Worm (Caenorhabditis elegans): ENCODE data around the gene pcs-1.
"Not testable (repeated sequence)": the region's sequence is repeated elsewhere in the genome, so short reads cannot be mapped to it uniquely, and the experiment has no call there.

The pcs-1 gene

DNA sequence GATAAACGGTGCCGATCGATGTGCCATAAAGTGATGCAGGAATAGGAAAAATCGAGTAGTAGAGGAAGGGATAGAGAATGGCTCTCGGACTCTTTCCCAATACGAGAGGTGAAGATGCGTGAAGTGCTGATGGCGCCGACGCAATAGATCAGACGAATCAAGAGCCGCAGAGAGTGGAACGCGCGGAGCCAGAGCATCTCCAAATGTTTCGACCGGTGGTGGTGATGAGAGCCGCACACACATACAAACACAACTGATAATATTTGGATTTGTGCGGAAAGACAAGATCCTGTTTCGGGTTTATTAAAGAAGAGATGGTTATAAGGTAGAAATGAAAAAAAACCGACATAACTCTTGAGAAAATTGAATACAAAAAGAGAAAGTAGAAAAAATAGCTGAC is 13.4 kb downstream of the pcs-1 start, which contains the start of gene F54D5.15:
Gene F54D5.15, minus strand, starts transcription at position 101 of the 400 bp plus-strand sequence.
- TF ChIP-seq ces-1 (GFP tag; optimal IDR thresholded peaks at IDR 0.05) (no peak), sptf-1 (tag; optimal IDR thresholded peaks at IDR 0.05) (peak; percentile 60)

DNA sequence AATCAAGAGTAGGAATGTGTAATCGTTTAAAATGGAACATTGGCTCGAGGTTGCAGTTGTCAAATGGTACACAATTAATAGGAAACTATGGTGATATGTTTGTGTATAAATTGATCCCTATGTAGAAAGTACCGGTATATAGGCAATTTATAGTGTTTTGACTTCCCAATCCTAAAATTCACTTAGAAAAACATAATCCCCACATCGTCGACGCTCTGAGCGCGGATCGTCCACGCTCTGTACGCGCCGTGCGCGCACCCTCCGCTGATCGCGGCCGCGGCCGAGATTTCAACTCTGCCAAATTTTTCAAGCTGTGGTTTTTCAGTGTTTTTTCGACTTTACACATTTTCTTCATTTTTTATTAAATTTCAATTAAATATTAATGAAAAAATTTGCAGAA is 21.2 kb downstream of the pcs-1 start, which contains the start of gene F54D5.17:
Gene F54D5.17, plus strand, starts transcription at position 301 of the 400 bp plus-strand sequence.
- TF ChIP-seq hlh-1 (tag; optimal IDR thresholded peaks at IDR 0.05) = no peak
- TF ChIP-seq unc-120 (tag; optimal IDR thresholded peaks at IDR 0.05; ENCODE audit: poor library complexity, severe bottlenecking) = no peak
- no peak for TF ChIP-seq elt-1 (tag; optimal IDR thresholded peaks at IDR 0.05; ENCODE audit: borderline replicate concordance, insufficient read depth)
- no peak for TF ChIP-seq unc-39 (tag; optimal IDR thresholded peaks at IDR 0.05)
- TF ChIP-seq unc-62 (GFP tag; optimal IDR thresholded peaks at IDR 0.05) = no peak
- TF ChIP-seq nhr-12 (tag; optimal IDR thresholded peaks at IDR 0.05) = no peak
- TF ChIP-seq drap-1 (GFP tag; optimal IDR thresholded peaks at IDR 0.05) = no peak
- no peak for TF ChIP-seq zip-8 (tag; optimal IDR thresholded peaks at IDR 0.05)
- no peak for TF ChIP-seq mep-1 (tag; optimal IDR thresholded peaks at IDR 0.05)

DNA sequence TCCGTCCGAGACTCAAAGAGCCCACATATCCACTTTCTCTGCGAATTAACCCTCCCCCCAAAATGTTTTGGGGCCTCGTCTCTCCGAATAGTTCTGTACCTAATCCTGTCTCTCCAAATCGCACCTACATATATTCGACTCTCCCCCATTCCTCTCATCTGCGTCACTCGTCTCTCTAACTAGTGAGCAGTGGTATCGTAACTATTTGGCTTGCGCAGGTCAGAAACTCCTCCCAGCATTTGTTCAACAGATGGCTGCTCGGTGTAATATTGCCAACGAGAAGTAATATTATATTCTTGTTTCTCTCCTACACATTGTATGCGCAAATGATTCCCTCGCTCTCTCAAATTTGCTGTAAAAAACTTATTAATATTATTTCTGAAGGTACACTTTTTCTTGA is 21.9 kb downstream of the pcs-1 start, which contains the start of gene F54D5.24:
Gene F54D5.24, plus strand, starts transcription at position 316 of the 400 bp plus-strand sequence.
- no peak for TF ChIP-seq unc-62 (GFP tag; optimal IDR thresholded peaks at IDR 0.05)
- TF ChIP-seq sptf-1 (tag; optimal IDR thresholded peaks at IDR 0.05) = peak; percentile 57
- TF ChIP-seq hlh-1 (tag; optimal IDR thresholded peaks at IDR 0.05) = peak; percentile 96

DNA sequence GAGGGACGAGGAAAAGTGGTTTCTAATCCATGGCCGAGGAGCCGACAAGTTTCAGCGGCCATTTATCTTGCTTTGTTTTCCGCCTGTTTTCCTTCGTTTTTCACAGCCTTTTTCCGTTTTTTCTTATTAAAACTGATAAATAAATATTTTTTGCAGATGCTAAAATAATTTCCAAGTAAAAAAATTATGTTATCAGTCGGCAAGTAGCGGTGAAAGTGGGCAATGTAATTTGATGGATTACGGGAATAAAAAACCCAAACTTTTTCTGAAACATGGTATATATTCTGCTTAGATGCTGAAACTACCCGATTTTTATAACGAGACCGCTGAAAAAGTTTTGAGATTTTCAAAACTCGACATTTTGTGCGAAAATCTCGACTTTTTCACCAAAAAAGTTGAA is 25.6 kb downstream of the pcs-1 start, which contains the start of gene dhgd-1:
Gene dhgd-1, minus strand, starts transcription at position 101 of the 400 bp plus-strand sequence.
- not testable (repeated sequence) for TF ChIP-seq unc-62 (GFP tag; optimal IDR thresholded peaks at IDR 0.05); nhr-2 (tag; optimal IDR thresholded peaks at IDR 0.05); drap-1 (GFP tag; optimal IDR thresholded peaks at IDR 0.05)

DNA sequence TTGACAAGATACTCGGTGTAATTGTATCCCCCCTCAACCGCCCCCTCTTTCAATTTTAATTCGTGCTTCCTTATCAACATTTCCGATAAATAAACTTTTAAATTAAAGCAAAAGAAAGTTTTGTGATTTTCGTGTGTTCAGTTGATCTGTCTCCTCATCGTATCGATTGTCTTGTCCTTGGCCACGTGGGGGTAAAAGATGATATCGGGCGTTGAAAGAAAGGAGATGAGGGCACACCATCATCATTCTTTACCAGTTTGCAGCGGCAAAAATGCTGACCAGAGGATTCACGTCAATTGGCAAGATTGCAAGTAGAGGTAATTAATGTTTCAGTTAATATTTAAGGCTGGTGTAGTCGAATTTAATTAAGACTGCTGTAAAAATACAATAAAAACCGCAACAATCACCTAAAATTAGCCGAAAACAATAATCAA is 30.3 kb downstream of the pcs-1 start, which contains the start of gene F54D5.7:
Gene F54D5.7, plus strand, starts transcription at position 264 of the 434 bp plus-strand sequence.
- TF ChIP-seq hlh-1 (tag; optimal IDR thresholded peaks at IDR 0.05) (peak; percentile 4), ceh-39 (tag; optimal IDR thresholded peaks at IDR 0.05) (no peak), unc-120 (tag; optimal IDR thresholded peaks at IDR 0.05; ENCODE audit: poor library complexity, severe bottlenecking) (peak; percentile 38), flh-1 (GFP tag; optimal IDR thresholded peaks at IDR 0.05) (peak; percentile 11), ces-1 (GFP tag; optimal IDR thresholded peaks at IDR 0.05) (peak; percentile 5), nhr-12 (tag; optimal IDR thresholded peaks at IDR 0.05) (peak; percentile 3), ceh-43 (GFP tag; optimal IDR thresholded peaks at IDR 0.05) (peak; percentile 51), M03D4.4 (tag; optimal IDR thresholded peaks at IDR 0.05) (peak; percentile 9), bed-3 (GFP tag; optimal IDR thresholded peaks at IDR 0.05) (no peak), elt-1 (tag; optimal IDR thresholded peaks at IDR 0.05; ENCODE audit: borderline replicate concordance, insufficient read depth) (peak; percentile 8), lin-13 (tag; optimal IDR thresholded peaks at IDR 0.05) (no peak)

DNA sequence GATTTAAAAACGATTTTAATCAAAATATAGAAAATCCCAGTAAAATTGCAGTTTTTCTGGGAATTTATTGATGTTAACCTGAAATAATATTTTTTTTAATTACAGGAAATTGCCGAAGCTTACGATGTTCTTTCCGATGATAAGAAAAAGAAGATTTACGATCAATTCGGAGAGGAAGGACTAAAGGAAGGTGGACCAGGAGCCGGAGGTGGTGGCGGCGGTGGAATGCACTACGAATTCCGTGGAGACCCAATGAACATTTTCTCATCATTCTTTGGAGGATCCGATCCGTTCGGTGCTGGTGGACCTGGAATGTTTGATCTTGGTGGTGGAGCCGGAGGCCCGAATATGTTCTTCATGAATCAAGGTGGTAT is 31.6 kb downstream of the pcs-1 start:
- TF ChIP-seq unc-39 (tag; optimal IDR thresholded peaks at IDR 0.05) (no peak), nhr-2 (tag; optimal IDR thresholded peaks at IDR 0.05) (no peak)

DNA sequence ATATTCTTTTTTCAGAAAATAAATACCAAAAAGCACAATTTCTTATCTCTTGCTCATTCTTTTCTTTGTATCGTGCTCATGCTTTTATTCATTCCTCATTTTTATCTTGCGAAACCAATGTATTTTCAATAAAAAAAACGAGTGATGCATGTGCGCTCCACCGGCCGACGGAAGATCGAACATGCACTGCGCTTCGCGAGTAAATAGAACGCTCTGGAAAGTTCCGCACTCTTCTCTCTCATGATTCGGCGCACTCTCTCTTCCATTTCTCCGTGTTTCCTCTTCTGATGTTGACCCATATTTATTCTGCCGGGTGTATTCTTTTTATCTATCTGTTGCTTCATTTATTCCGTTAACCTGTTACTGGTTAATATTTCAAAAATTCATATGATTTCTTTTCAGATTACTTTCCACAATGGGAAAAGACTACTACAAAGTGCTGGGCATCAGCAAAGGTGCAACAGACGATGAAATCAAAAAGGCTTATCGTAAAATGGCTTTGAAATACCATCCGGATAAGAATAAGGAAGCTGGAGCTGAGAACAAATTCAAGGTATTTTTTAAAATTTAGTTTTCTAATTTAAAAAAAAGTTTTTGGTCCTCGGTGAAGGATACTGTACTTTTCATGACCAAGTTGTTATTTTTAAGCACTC is 32.1 kb downstream of the pcs-1 start, which contains the start of gene dnj-13:
Gene dnj-13, plus strand, starts transcription at position 403 of the 653 bp plus-strand sequence.
- TF ChIP-seq sem-2 (GFP tag; optimal IDR thresholded peaks at IDR 0.05) = no peak
- no peak for TF ChIP-seq snpc-4 (tag; optimal IDR thresholded peaks at IDR 0.05)
- TF ChIP-seq M03D4.4 (tag; optimal IDR thresholded peaks at IDR 0.05) = peak; percentile 74
- TF ChIP-seq blmp-1 (tag; optimal IDR thresholded peaks at IDR 0.05) = no peak
- TF ChIP-seq drap-1 (GFP tag; optimal IDR thresholded peaks at IDR 0.05) = peak; percentile 80
- no peak for TF ChIP-seq nhr-76 (tag; optimal IDR thresholded peaks at IDR 0.05)
- TF ChIP-seq lin-13 (tag; optimal IDR thresholded peaks at IDR 0.05) = peak; percentile 93
- TF ChIP-seq elt-1 (tag; optimal IDR thresholded peaks at IDR 0.05; ENCODE audit: borderline replicate concordance, insufficient read depth) = no peak
- no peak for TF ChIP-seq lin-32 (GFP tag; optimal IDR thresholded peaks at IDR 0.05)
- peak; percentile 83 for TF ChIP-seq ces-1 (GFP tag; optimal IDR thresholded peaks at IDR 0.05)
- TF ChIP-seq ham-2 (GFP tag; optimal IDR thresholded peaks at IDR 0.05) = peak; percentile 36
- peak; percentile 87 for TF ChIP-seq unc-120 (tag; optimal IDR thresholded peaks at IDR 0.05; ENCODE audit: poor library complexity, severe bottlenecking)
- peak; percentile 95 for TF ChIP-seq mep-1 (tag; optimal IDR thresholded peaks at IDR 0.05)
- TF ChIP-seq hlh-1 (tag; optimal IDR thresholded peaks at IDR 0.05) = peak; percentile 44
- peak; percentile 98 for TF ChIP-seq pha-4 (tag; optimal IDR thresholded peaks at IDR 0.05)
- peak; percentile 12 for TF ChIP-seq ztf-11 (tag; optimal IDR thresholded peaks at IDR 0.05)
- peak; percentile 10 for TF ChIP-seq nhr-28 (tag; optimal IDR thresholded peaks at IDR 0.05)
- no peak for TF ChIP-seq unc-39 (tag; optimal IDR thresholded peaks at IDR 0.05)
- peak; percentile 35 for TF ChIP-seq elt-3 (tag; optimal IDR thresholded peaks at IDR 0.05)
- TF ChIP-seq lsy-2 (tag; optimal IDR thresholded peaks at IDR 0.05) = peak; percentile 81
- TF ChIP-seq nhr-237 (tag; optimal IDR thresholded peaks at IDR 0.05) = peak; percentile 61
- TF ChIP-seq nhr-12 (tag; optimal IDR thresholded peaks at IDR 0.05) = peak; percentile 43
- peak; percentile 82 for TF ChIP-seq ceh-39 (tag; optimal IDR thresholded peaks at IDR 0.05)
- peak; percentile 53 for TF ChIP-seq unc-62 (GFP tag; optimal IDR thresholded peaks at IDR 0.05)
- TF ChIP-seq nhr-2 (tag; optimal IDR thresholded peaks at IDR 0.05) = peak; percentile 35
- peak; percentile 93 for TF ChIP-seq sptf-1 (tag; optimal IDR thresholded peaks at IDR 0.05)
- TF ChIP-seq mls-2 (tag; optimal IDR thresholded peaks at IDR 0.05) = peak; percentile 85
- TF ChIP-seq cnd-1 (tag; optimal IDR thresholded peaks at IDR 0.05) = peak; percentile 70
